Worm (Caenorhabditis elegans) whole organism, young adult: ENCODE measurements around the gene F59B2.14.
"Not testable (repeated sequence)": the region's sequence is repeated elsewhere in the genome, so short reads cannot be mapped to it uniquely, and the experiment has no call there.

Source experiments
- lin-54 ChIP-seq: fragments of 200-800 bp; sonication (Bioruptor generic); optimal IDR thresholded peaks from 2 replicates; lab custom pipeline; 2018; ENCODE audit warnings: mild to moderate bottlenecking, missing genetic modification characterization, missing compliant biosample characterization
- unc-62 ChIP-seq: fragments of 150-350 bp; optimal IDR thresholded peaks from 2 replicates; lab custom pipeline; 2014; ENCODE audit warnings: missing biosample characterization, missing genetic modification reagents, missing genetic modification characterization
- ztf-28 ChIP-seq: fragments of 200-800 bp; sonication (Bioruptor generic); IDR thresholded peaks from 2 replicates; pipeline ENCODE4 v1.3.6; 2022; ENCODE audit warnings: missing genetic modification reagents, missing genetic modification characterization, missing compliant biosample characterization

ce11 chrIII:8989752-8990151 lies 32.7 kb downstream of the F59B2.14 start, which contains the start of gene R08D7.7:
- TF ChIP-seq unc-62 (GFP tag; lab: Kevin White, UChicago); lin-54 (GFP tag; lab: Kevin White, UChicago); ztf-28 (GFP tag; lab: Robert Waterston, UW): not testable (repeated sequence)
